Fruit fly (Drosophila melanogaster) whole organism, embryonic: ENCODE data around the gene Mekk1.
A peak's percentile ranks its signal among the peaks of the same experiment; 100 is the strongest.

ENCODE experiments used
- Abd-B ChIP-seq: fragments of 200-800 bp; sonication (Bioruptor generic); optimal IDR thresholded peaks from 2 replicates; lab custom pipeline; 2018; ENCODE audit warnings: missing biosample characterization, mild to moderate bottlenecking, missing genetic modification characterization, moderate library complexity
- CG10147 ChIP-seq: fragments of 200-800 bp; sonication (Bioruptor generic); optimal IDR thresholded peaks from 2 replicates; lab custom pipeline; 2019; ENCODE audit warnings: missing biosample characterization, mild to moderate bottlenecking, missing genetic modification characterization, moderate library complexity
- CG10654 ChIP-seq: fragments of 200-800 bp; sonication (Bioruptor generic); optimal IDR thresholded peaks from 2 replicates; lab custom pipeline; 2016; ENCODE audit warnings: missing biosample characterization, missing genetic modification characterization
- CG11504 ChIP-seq: fragments of 200-800 bp; sonication (Bioruptor generic); optimal IDR thresholded peaks from 3 replicates; lab custom pipeline; 2019; ENCODE audit warnings: missing biosample characterization, mild to moderate bottlenecking, missing genetic modification characterization, moderate library complexity
- CG12299 ChIP-seq: fragments of 200-800 bp; sonication (Bioruptor generic); optimal IDR thresholded peaks from 2 replicates; lab custom pipeline; 2018; ENCODE audit warnings: missing biosample characterization, mild to moderate bottlenecking, missing genetic modification characterization
- CG12391 ChIP-seq: fragments of 200-800 bp; sonication (Bioruptor generic); optimal IDR thresholded peaks from 3 replicates; lab custom pipeline; 2018; ENCODE audit warnings: missing biosample characterization, mild to moderate bottlenecking, missing genetic modification characterization, moderate library complexity
- CG13287 ChIP-seq: fragments of 200-800 bp; sonication (Bioruptor generic); IDR thresholded peaks from 2 replicates; pipeline ENCODE4 v1.3.6; 2022; ENCODE audit warnings: missing biosample characterization, missing genetic modification characterization; ENCODE audit not compliant: partially characterized antibody
- CG15479 ChIP-seq: fragments of 200-800 bp; sonication (Bioruptor generic); optimal IDR thresholded peaks from 3 replicates; lab custom pipeline; 2019; ENCODE audit warnings: missing biosample characterization, mild to moderate bottlenecking, missing genetic modification characterization, moderate library complexity
- CG18262 ChIP-seq: fragments of 200-800 bp; optimal IDR thresholded peaks from 3 replicates; lab custom pipeline; 2019; ENCODE audit warnings: missing biosample characterization, mild to moderate bottlenecking, missing genetic modification characterization, moderate library complexity
- CG2712 ChIP-seq: fragments of 200-800 bp; optimal IDR thresholded peaks from 3 replicates; lab custom pipeline; 2019; ENCODE audit warnings: missing biosample characterization, mild to moderate bottlenecking, missing genetic modification characterization, moderate library complexity
- CG3163 ChIP-seq: fragments of 200-800 bp; sonication (Bioruptor generic); optimal IDR thresholded peaks from 3 replicates; lab custom pipeline; 2016; ENCODE audit warnings: missing biosample characterization, missing genetic modification characterization
- CG33213 ChIP-seq: fragments of 200-800 bp; sonication (Bioruptor generic); optimal IDR thresholded peaks from 3 replicates; lab custom pipeline; 2016; ENCODE audit warnings: missing biosample characterization, missing genetic modification characterization
- CG3995 ChIP-seq: fragments of 200-800 bp; sonication (Bioruptor generic); optimal IDR thresholded peaks from 3 replicates; lab custom pipeline; 2016; ENCODE audit warnings: missing biosample characterization, missing genetic modification characterization
- CG4424 ChIP-seq: fragments of 200-800 bp; sonication (Bioruptor generic); optimal IDR thresholded peaks from 3 replicates; lab custom pipeline; 2016; ENCODE audit warnings: missing biosample characterization, missing genetic modification characterization
- CG6254 ChIP-seq: fragments of 200-800 bp; sonication (Bioruptor generic); optimal IDR thresholded peaks from 3 replicates; lab custom pipeline; 2017; ENCODE audit warnings: mild to moderate bottlenecking, missing biosample characterization, missing genetic modification reagents, missing genetic modification characterization
- CG6689 ChIP-seq: fragments of 200-800 bp; sonication (Bioruptor generic); IDR thresholded peaks from 2 replicates; pipeline ENCODE4 v1.3.6; 2022; ENCODE audit warnings: missing biosample characterization, missing genetic modification characterization
- CG6813 ChIP-seq: fragments of 200-800 bp; sonication (Bioruptor generic); optimal IDR thresholded peaks from 2 replicates; lab custom pipeline; 2017; ENCODE audit warnings: missing biosample characterization, missing genetic modification characterization, mild to moderate bottlenecking, moderate library complexity, missing genetic modification reagents
- CG8924 ChIP-seq: fragments of 200-800 bp; optimal IDR thresholded peaks from 3 replicates; lab custom pipeline; 2019; ENCODE audit warnings: missing biosample characterization, mild to moderate bottlenecking, missing genetic modification characterization, moderate library complexity
- CG9817 ChIP-seq: fragments of 200-800 bp; sonication (Bioruptor generic); optimal IDR thresholded peaks from 2 replicates; lab custom pipeline; 2018; ENCODE audit warnings: missing biosample characterization, mild to moderate bottlenecking, missing genetic modification characterization, moderate library complexity
- CoRest ChIP-seq: fragments of 200-800 bp; sonication (Bioruptor generic); optimal IDR thresholded peaks from 3 replicates; lab custom pipeline; 2018; ENCODE audit warnings: missing biosample characterization, mild to moderate bottlenecking, missing genetic modification characterization, moderate library complexity
- Dip2 ChIP-seq: fragments of 200-800 bp; sonication (Bioruptor generic); IDR thresholded peaks from 2 replicates; pipeline ENCODE4 v1.3.6; 2022; ENCODE audit warnings: missing biosample characterization, missing genetic modification characterization
- Dp ChIP-seq: fragments of 200-800 bp; sonication (Bioruptor generic); optimal IDR thresholded peaks from 2 replicates; lab custom pipeline; 2018; ENCODE audit warnings: missing biosample characterization, mild to moderate bottlenecking, missing genetic modification characterization, moderate library complexity
- HHEX ChIP-seq: fragments of 200-800 bp; sonication (Bioruptor generic); optimal IDR thresholded peaks from 3 replicates; lab custom pipeline; 2017; ENCODE audit warnings: missing biosample characterization, mild to moderate bottlenecking, missing genetic modification characterization, missing genetic modification reagents
- HLH4C ChIP-seq: fragments of 200-800 bp; sonication (Bioruptor generic); IDR thresholded peaks from 3 replicates; pipeline ENCODE4 v1.3.6; 2022; ENCODE audit warnings: missing biosample characterization, missing genetic modification characterization; ENCODE audit not compliant: partially characterized antibody
- Med ChIP-seq: fragments of 200-800 bp; sonication (Bioruptor generic); peaks from one replicate; lab custom pipeline; 2016; ENCODE audit warnings: missing biosample characterization, missing genetic modification characterization, mild to moderate bottlenecking, inconsistent platforms, moderate library complexity
- Xbp1 ChIP-seq: fragments of 200-800 bp; sonication (Bioruptor generic); optimal IDR thresholded peaks from 3 replicates; lab custom pipeline; 2016; ENCODE audit warnings: missing biosample characterization, mild to moderate bottlenecking, missing genetic modification characterization
- bab2 ChIP-seq: fragments of 200-800 bp; sonication (Bioruptor generic); optimal IDR thresholded peaks from 2 replicates; lab custom pipeline; 2016; ENCODE audit warnings: missing biosample characterization, missing genetic modification characterization
- cad ChIP-seq: fragments of >200 bp; optimal IDR thresholded peaks from 2 replicates; lab custom pipeline; 2017; ENCODE audit warnings: missing biosample characterization, missing genetic modification characterization
- ci ChIP-seq: fragments of 200-800 bp; sonication (Bioruptor generic); IDR thresholded peaks from 3 replicates; pipeline ENCODE4 v1.3.6; 2022; ENCODE audit warnings: missing biosample characterization, missing genetic modification characterization
- crp ChIP-seq, 2 experiments: fragments of 200-800 bp; sonication (Bioruptor generic); optimal IDR thresholded peaks; 2 replicates in 1 of 2; 3 replicates in 1 of 2; lab custom pipeline; 2017; ENCODE audit warnings: missing biosample characterization in 2 of 2, missing genetic modification characterization in 2 of 2, mild to moderate bottlenecking in 1 of 2, moderate library complexity in 1 of 2
- cwo ChIP-seq: fragments of 200-800 bp; sonication (Bioruptor generic); optimal IDR thresholded peaks from 3 replicates; lab custom pipeline; 2017; ENCODE audit warnings: missing biosample characterization, missing genetic modification characterization, mild to moderate bottlenecking, moderate library complexity, missing genetic modification reagents
- da ChIP-seq: fragments of 200-800 bp; sonication (Bioruptor generic); optimal IDR thresholded peaks from 2 replicates; lab custom pipeline; 2016; ENCODE audit warnings: missing biosample characterization, missing genetic modification characterization
- dan ChIP-seq: fragments of 200-800 bp; sonication (Bioruptor generic); IDR thresholded peaks from 2 replicates; pipeline ENCODE4 v1.3.6; 2022; ENCODE audit warnings: missing biosample characterization, missing genetic modification characterization
- exex ChIP-seq: fragments of 200-800 bp; sonication (Bioruptor generic); optimal IDR thresholded peaks from 4 replicates; lab custom pipeline; 2018; ENCODE audit warnings: missing biosample characterization, mild to moderate bottlenecking, missing genetic modification characterization, moderate library complexity
- ftz-f1 ChIP-seq: fragments of 200-800 bp; sonication (Bioruptor generic); optimal IDR thresholded peaks from 2 replicates; lab custom pipeline; 2016; ENCODE audit warnings: missing biosample characterization, missing genetic modification characterization
- gcm2 ChIP-seq: fragments of 200-800 bp; sonication (Bioruptor generic); optimal IDR thresholded peaks from 2 replicates; lab custom pipeline; 2016; ENCODE audit warnings: missing biosample characterization, missing genetic modification characterization
- gro ChIP-seq: fragments of 200-800 bp; sonication (Bioruptor generic); optimal IDR thresholded peaks from 2 replicates; lab custom pipeline; 2016; ENCODE audit warnings: missing biosample characterization, missing genetic modification characterization
- ham ChIP-seq: fragments of 200-800 bp; sonication (Bioruptor generic); IDR thresholded peaks from 2 replicates; pipeline ENCODE4 v1.3.6; 2022; ENCODE audit warnings: missing biosample characterization, missing genetic modification characterization
- knrl ChIP-seq: fragments of 200-800 bp; sonication (Bioruptor generic); IDR thresholded peaks from 3 replicates; pipeline ENCODE4 v1.3.6; 2022; ENCODE audit warnings: missing biosample characterization, missing genetic modification characterization; ENCODE audit not compliant: partially characterized antibody
- lab ChIP-seq: fragments of 200-800 bp; sonication (Bioruptor generic); optimal IDR thresholded peaks from 3 replicates; lab custom pipeline; 2017; ENCODE audit warnings: missing biosample characterization, missing genetic modification characterization, mild to moderate bottlenecking, moderate library complexity, missing genetic modification reagents
- mam ChIP-seq: fragments of 200-800 bp; sonication (Bioruptor generic); optimal IDR thresholded peaks from 3 replicates; lab custom pipeline; 2016; ENCODE audit warnings: missing biosample characterization, missing genetic modification characterization
- pum ChIP-seq: fragments of 200-800 bp; sonication (Bioruptor generic); optimal IDR thresholded peaks from 2 replicates; lab custom pipeline; 2016; ENCODE audit warnings: missing biosample characterization, missing genetic modification characterization
- sc ChIP-seq, 3 experiments: fragments of >200 bp in 2 of 3; fragments of 200-800 bp in 1 of 3; sonication (Bioruptor generic) in 1 of 3; optimal IDR thresholded peaks; 2 replicates in 2 of 3; 3 replicates in 1 of 3; lab custom pipeline; 2017; ENCODE audit warnings: mild to moderate bottlenecking in 1 of 3, missing biosample characterization in 1 of 3, missing genetic modification characterization in 1 of 3, missing genetic modification reagents in 1 of 3
- sd ChIP-seq: fragments of 200-800 bp; sonication (Bioruptor generic); optimal IDR thresholded peaks from 3 replicates; lab custom pipeline; 2018; ENCODE audit warnings: missing biosample characterization, mild to moderate bottlenecking, missing genetic modification characterization, moderate library complexity
- sens ChIP-seq: fragments of 200-800 bp; sonication (Bioruptor generic); peaks from one replicate; lab custom pipeline; 2016; ENCODE audit warnings: missing biosample characterization, missing genetic modification characterization
- sob ChIP-seq: fragments of 200-800 bp; sonication (Bioruptor generic); IDR thresholded peaks from 2 replicates; pipeline ENCODE4 v1.3.6; 2022; ENCODE audit warnings: missing biosample characterization, missing genetic modification characterization
- sug ChIP-seq: fragments of 200-800 bp; optimal IDR thresholded peaks from 2 replicates; lab custom pipeline; 2019; ENCODE audit warnings: missing biosample characterization, mild to moderate bottlenecking, missing genetic modification characterization, moderate library complexity
- vfl ChIP-seq: fragments of 200-800 bp; sonication (Bioruptor generic); optimal IDR thresholded peaks from 2 replicates; lab custom pipeline; 2016; ENCODE audit warnings: missing biosample characterization, missing genetic modification characterization

Gene Mekk1

dm6 chr3R:18743270-18743922 lies at the start of gene Mekk1 (continued):
- no peak for TF ChIP-seq sob (GFP tag; lab: Robert Waterston, UW)
- TF ChIP-seq HLH4C (GFP tag; lab: Robert Waterston, UW), result peak; percentile 45; the same call in 1 of the 3 replicates
- peak; percentile 91 for TF ChIP-seq Dp (GFP tag; lab: Kevin White, UChicago)
- no peak for TF ChIP-seq ftz-f1
- TF ChIP-seq exex, result peak; percentile 5
- peak; percentile 13 for TF ChIP-seq HHEX
- peak; percentile 59 for TF ChIP-seq CG11504 (tag; lab: Kevin White, UChicago)
- TF ChIP-seq CG6254 (GFP tag; lab: Kevin White, UChicago), result no peak
- peak; percentile 82 for TF ChIP-seq CG3995 (GFP tag; lab: Kevin White, UChicago)
- 0 out of 3 replicates have a peak, but pooled peaks have one; percentile 9 for TF ChIP-seq ci (GFP tag; lab: Robert Waterston, UW)
- peak; percentile 68 for TF ChIP-seq CG3163
- TF ChIP-seq crp (GFP tag; optimal IDR thresholded peaks at IDR 0.05; lab: Kevin White, UChicago), result no peak
- TF ChIP-seq knrl (GFP tag; lab: Robert Waterston, UW), result peak; percentile 74
- peak; percentile 74 for TF ChIP-seq CG13287 (GFP tag; lab: Robert Waterston, UW)
- TF ChIP-seq sens (GFP tag; lab: Kevin White, UChicago), result peak; percentile 86
- TF ChIP-seq Med (GFP tag; lab: Kevin White, UChicago), result peak; percentile 78
- peak; percentile 70 for TF ChIP-seq mam (GFP tag; lab: Kevin White, UChicago)
- TF ChIP-seq da (GFP tag; lab: Kevin White, UChicago), result no peak
- peak; percentile 26 for TF ChIP-seq CG2712 (tag; lab: Kevin White, UChicago)
- peak; percentile 59 for TF ChIP-seq gro (GFP tag; lab: Kevin White, UChicago)
- TF ChIP-seq CG6689 (GFP tag; lab: Robert Waterston, UW), result 0 out of 2 replicates have a peak, but pooled peaks have one; percentile 19
- no peak for TF ChIP-seq sd (tag; lab: Kevin White, UChicago)
- peak; percentile 67 for TF ChIP-seq CoRest (tag; lab: Kevin White, UChicago)
- no peak for TF ChIP-seq gcm2 (GFP tag; lab: Kevin White, UChicago)
- peak; percentile 83 for TF ChIP-seq sug (tag; lab: Kevin White, UChicago)
- TF ChIP-seq CG15479 (GFP tag; lab: Kevin White, UChicago), result no peak
- no peak for TF ChIP-seq CG6813 (GFP tag; lab: Kevin White, UChicago)
- peak; percentile 2 for TF ChIP-seq CG8924 (tag; lab: Kevin White, UChicago)
- peak; percentile 18 for TF ChIP-seq CG18262
- peak; percentile 6 for TF ChIP-seq CG10654 (GFP tag; lab: Kevin White, UChicago)
- TF ChIP-seq CG33213, result no peak
- TF ChIP-seq cad (GFP tag; lab: Kevin White, UChicago), result no peak
- TF ChIP-seq bab2, result peak; percentile 40
- peak; percentile 20 for TF ChIP-seq pum
- TF ChIP-seq lab (GFP tag; lab: Kevin White, UChicago), result peak; percentile 53
- TF ChIP-seq ham (GFP tag; lab: Robert Waterston, UW), result no peak
- TF ChIP-seq cwo (GFP tag; lab: Kevin White, UChicago), result peak; percentile 0
- TF ChIP-seq vfl (GFP tag; lab: Kevin White, UChicago), result peak; percentile 30
- peak; percentile 60 for TF ChIP-seq CG9817 (tag; lab: Kevin White, UChicago)
- TF ChIP-seq Xbp1 (GFP tag; lab: Kevin White, UChicago), result peak; percentile 55
- no peak for TF ChIP-seq CG12299 (tag; lab: Kevin White, UChicago)
- no peak for TF ChIP-seq dan (GFP tag; lab: Robert Waterston, UW)
- no peak for TF ChIP-seq Dip2
- TF ChIP-seq CG12391, result peak; percentile 66
- TF ChIP-seq sc (optimal IDR thresholded peaks at IDR 0.05; lab: Kevin White, UChicago), result no peak
- TF ChIP-seq sc (GFP tag; optimal IDR thresholded peaks at IDR 0.05; lab: Kevin White, UChicago), result no peak
- TF ChIP-seq CG4424 (GFP tag; lab: Kevin White, UChicago), result peak; percentile 54
- TF ChIP-seq Abd-B, result peak; percentile 40
- TF ChIP-seq CG10147 (GFP tag; lab: Kevin White, UChicago), result peak; percentile 67
